Worm (Caenorhabditis elegans): ENCODE results near the gene srsx-2.

- TF ChIP-seq nhr-11 (tag; optimal IDR thresholded peaks at IDR 0.05), result no peak
- no peak for TF ChIP-seq unc-62 (GFP tag; optimal IDR thresholded peaks at IDR 0.05)
- no peak for TF ChIP-seq nhr-28 (tag; optimal IDR thresholded peaks at IDR 0.05)
- TF ChIP-seq tbx-2 (tag; optimal IDR thresholded peaks at IDR 0.05), result no peak
- no peak for TF ChIP-seq nhr-23 (tag; optimal IDR thresholded peaks at IDR 0.05)
Measured at ce11 chrV:17416833-17417232, 21.4 kb downstream of the srsx-2 start, which contains the start of gene clc-21.
